Worm (Caenorhabditis elegans): ENCODE measurements around the gene chtb-2.
A peak's percentile ranks its signal among the peaks of the same experiment; 100 is the strongest.

Gene chtb-2

DNA sequence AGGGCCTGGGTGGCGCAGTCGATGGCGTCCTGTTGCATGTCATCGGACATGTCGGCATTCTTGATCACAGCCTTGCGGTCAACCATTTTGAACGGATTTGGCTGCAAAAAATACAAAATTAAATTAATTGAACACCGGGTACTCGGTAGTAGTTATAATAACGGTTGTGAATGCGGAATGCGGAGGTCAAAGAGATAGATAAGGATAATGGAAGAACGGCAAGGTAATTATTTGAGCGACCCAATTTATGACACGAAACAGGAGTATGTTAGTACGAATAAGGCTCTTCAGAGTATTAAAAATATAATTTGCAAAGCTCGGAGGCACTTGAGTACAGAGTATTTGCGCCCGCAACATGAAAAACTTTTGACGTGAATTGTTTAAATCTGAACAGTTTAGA lies 19.3 kb upstream of the chtb-2 start, which contains the start of gene dlc-1:
dlc-1 (minus strand) TSS at position 101 of the 400 bp plus-strand sequence.
- no peak for TF ChIP-seq aly-1 (tag; optimal IDR thresholded peaks at IDR 0.05)
- no peak for TF ChIP-seq ceh-36 (tag; optimal IDR thresholded peaks at IDR 0.05)
- no peak for TF ChIP-seq tbx-11 (GFP tag; IDR thresholded peaks at IDR 0.05)
- no peak for TF ChIP-seq ets-7 (tag; optimal IDR thresholded peaks at IDR 0.05)
- TF ChIP-seq ama-1 (optimal IDR thresholded peaks at IDR 0.05) = no peak
- no peak for TF ChIP-seq hmbx-1 (tag; optimal IDR thresholded peaks at IDR 0.05)
- TF ChIP-seq tra-4 (tag; optimal IDR thresholded peaks at IDR 0.05) = no peak
- TF ChIP-seq hnd-1 (tag; optimal IDR thresholded peaks at IDR 0.05) = no peak
- no peak for TF ChIP-seq B0310.2 (tag; optimal IDR thresholded peaks at IDR 0.05)
- TF ChIP-seq F13C5.2 (tag; optimal IDR thresholded peaks at IDR 0.05) = no peak
- TF ChIP-seq ceh-13 (GFP tag; optimal IDR thresholded peaks at IDR 0.05) = no peak
- no peak for TF ChIP-seq hmg-4 (GFP tag; optimal IDR thresholded peaks at IDR 0.05)
- TF ChIP-seq flt-1 (GFP tag; IDR thresholded peaks at IDR 0.05) = no peak
- no peak for TF ChIP-seq tbx-37 (GFP tag; conservative IDR thresholded peaks at IDR 0.05)
- TF ChIP-seq scrt-1 (GFP tag; IDR thresholded peaks at IDR 0.05) = no peak
- no peak for TF ChIP-seq pes-1 (GFP tag; IDR thresholded peaks at IDR 0.05)
- TF ChIP-seq sea-1 (GFP tag; conservative IDR thresholded peaks at IDR 0.05) = no peak

DNA sequence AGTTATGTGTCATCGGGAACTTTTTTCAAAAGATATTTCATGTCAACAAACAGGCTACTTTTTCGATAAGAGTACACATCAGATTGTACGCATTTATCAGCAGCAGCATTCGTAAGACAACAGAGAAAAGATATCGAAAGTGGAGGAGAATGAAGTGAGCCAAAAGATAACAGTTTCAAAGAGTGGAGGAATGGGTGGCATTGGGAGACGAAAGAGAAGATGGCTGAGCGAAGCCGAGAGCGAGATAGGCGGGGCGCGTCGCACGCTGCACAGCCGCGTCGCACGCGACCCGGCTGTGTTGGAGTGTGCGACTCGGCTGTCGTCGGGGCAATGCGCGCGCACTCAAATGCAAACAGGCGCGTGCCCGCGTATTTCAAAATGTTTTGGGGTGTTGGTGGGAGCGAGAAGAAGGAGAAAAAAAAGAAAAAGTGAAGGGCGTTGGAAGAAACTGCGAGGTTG lies 18.9 kb upstream of the chtb-2 start:
- no peak for TF ChIP-seq tbx-11 (GFP tag; IDR thresholded peaks at IDR 0.05)
- 0 out of 2 replicates have a peak, but pooled peaks have one; percentile 19 for TF ChIP-seq sea-1 (GFP tag; conservative IDR thresholded peaks at IDR 0.05)
- 0 out of 2 replicates have a peak, but pooled peaks have one; percentile 22 for TF ChIP-seq flt-1 (GFP tag; IDR thresholded peaks at IDR 0.05)
- TF ChIP-seq tra-4 (tag; optimal IDR thresholded peaks at IDR 0.05) = no peak
- TF ChIP-seq hmbx-1 (tag; optimal IDR thresholded peaks at IDR 0.05) = no peak
- no peak for TF ChIP-seq scrt-1 (GFP tag; IDR thresholded peaks at IDR 0.05)
- TF ChIP-seq ama-1 (optimal IDR thresholded peaks at IDR 0.05) = no peak
- TF ChIP-seq tbx-37 (GFP tag; conservative IDR thresholded peaks at IDR 0.05) = no peak
- TF ChIP-seq ets-7 (tag; optimal IDR thresholded peaks at IDR 0.05) = no peak
- peak; percentile 66 for TF ChIP-seq aly-1 (tag; optimal IDR thresholded peaks at IDR 0.05)
- peak; percentile 39 for TF ChIP-seq hmg-4 (GFP tag; optimal IDR thresholded peaks at IDR 0.05)
- TF ChIP-seq hnd-1 (tag; optimal IDR thresholded peaks at IDR 0.05) = no peak
- no peak for TF ChIP-seq B0310.2 (tag; optimal IDR thresholded peaks at IDR 0.05)
- TF ChIP-seq pes-1 (GFP tag; IDR thresholded peaks at IDR 0.05) = no peak; the same call in 1 of the 2 replicates
- TF ChIP-seq ceh-13 (GFP tag; optimal IDR thresholded peaks at IDR 0.05) = no peak
- no peak for TF ChIP-seq ceh-36 (tag; optimal IDR thresholded peaks at IDR 0.05)
- peak; percentile 29 for TF ChIP-seq F13C5.2 (tag; optimal IDR thresholded peaks at IDR 0.05)

DNA sequence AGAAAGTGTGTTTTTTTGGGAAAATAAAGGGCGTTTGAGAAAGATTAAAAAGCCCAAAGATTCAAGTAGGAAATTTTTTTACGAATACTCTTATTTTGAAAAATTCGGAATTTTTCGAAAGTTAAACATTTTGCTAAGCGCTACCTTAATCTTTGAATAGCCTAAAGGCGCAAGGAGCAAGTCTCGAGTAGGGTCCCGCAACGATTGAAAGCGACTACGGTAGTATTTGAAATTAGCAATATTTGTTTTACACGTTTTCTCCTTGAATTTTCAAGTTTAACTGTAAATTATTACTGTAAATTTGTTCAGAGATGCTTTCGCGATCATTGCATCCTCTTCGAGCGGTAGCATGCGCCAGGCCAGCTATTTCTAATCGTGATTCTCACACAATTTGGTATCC lies 18.1 kb upstream of the chtb-2 start, which contains the start of gene nduf-2.2:
nduf-2.2 (plus strand) TSS at position 310 of the 400 bp plus-strand sequence.
- TF ChIP-seq hmbx-1 (tag; optimal IDR thresholded peaks at IDR 0.05) (no peak), tbx-37 (GFP tag; conservative IDR thresholded peaks at IDR 0.05) (no peak), tra-4 (tag; optimal IDR thresholded peaks at IDR 0.05) (no peak), flt-1 (GFP tag; IDR thresholded peaks at IDR 0.05) (no peak), hmg-4 (GFP tag; optimal IDR thresholded peaks at IDR 0.05) (no peak), tbx-11 (GFP tag; IDR thresholded peaks at IDR 0.05) (no peak), ets-7 (tag; optimal IDR thresholded peaks at IDR 0.05) (no peak), pes-1 (GFP tag; IDR thresholded peaks at IDR 0.05) (no peak), scrt-1 (GFP tag; IDR thresholded peaks at IDR 0.05) (no peak), ceh-13 (GFP tag; optimal IDR thresholded peaks at IDR 0.05) (no peak), ceh-36 (tag; optimal IDR thresholded peaks at IDR 0.05) (no peak), B0310.2 (tag; optimal IDR thresholded peaks at IDR 0.05) (no peak), ama-1 (optimal IDR thresholded peaks at IDR 0.05) (no peak), aly-1 (tag; optimal IDR thresholded peaks at IDR 0.05) (no peak), F13C5.2 (tag; optimal IDR thresholded peaks at IDR 0.05) (no peak), hnd-1 (tag; optimal IDR thresholded peaks at IDR 0.05) (no peak), sea-1 (GFP tag; conservative IDR thresholded peaks at IDR 0.05) (no peak)

DNA sequence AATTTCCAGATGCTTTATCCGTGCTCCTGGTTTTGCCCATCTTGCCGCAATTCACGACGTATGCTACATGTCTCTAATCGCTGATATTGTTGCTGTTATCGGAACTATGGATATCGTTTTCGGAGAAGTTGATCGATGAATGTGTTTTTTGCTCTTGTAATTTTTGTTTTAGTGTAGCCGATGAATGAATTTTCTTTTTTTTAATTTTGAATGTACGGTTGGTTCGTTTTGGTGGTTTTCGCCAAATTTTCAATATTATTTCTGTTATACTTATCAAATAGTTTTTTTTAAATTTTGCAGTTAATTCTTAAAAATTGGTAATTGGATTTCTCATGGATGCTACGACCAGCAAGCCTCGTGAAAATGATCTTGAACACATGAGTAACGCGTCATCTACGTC lies 16.0 kb upstream of the chtb-2 start, which contains the start of gene T26A5.2:
T26A5.2 (plus strand) TSS at position 301 of the 400 bp plus-strand sequence.
- TF ChIP-seq tbx-37 (GFP tag; conservative IDR thresholded peaks at IDR 0.05) = no peak
- TF ChIP-seq B0310.2 (tag; optimal IDR thresholded peaks at IDR 0.05) = no peak
- TF ChIP-seq tbx-11 (GFP tag; IDR thresholded peaks at IDR 0.05) = no peak
- TF ChIP-seq scrt-1 (GFP tag; IDR thresholded peaks at IDR 0.05) = no peak
- no peak for TF ChIP-seq ama-1 (optimal IDR thresholded peaks at IDR 0.05)
- no peak for TF ChIP-seq aly-1 (tag; optimal IDR thresholded peaks at IDR 0.05)
- no peak for TF ChIP-seq ceh-13 (GFP tag; optimal IDR thresholded peaks at IDR 0.05)

DNA sequence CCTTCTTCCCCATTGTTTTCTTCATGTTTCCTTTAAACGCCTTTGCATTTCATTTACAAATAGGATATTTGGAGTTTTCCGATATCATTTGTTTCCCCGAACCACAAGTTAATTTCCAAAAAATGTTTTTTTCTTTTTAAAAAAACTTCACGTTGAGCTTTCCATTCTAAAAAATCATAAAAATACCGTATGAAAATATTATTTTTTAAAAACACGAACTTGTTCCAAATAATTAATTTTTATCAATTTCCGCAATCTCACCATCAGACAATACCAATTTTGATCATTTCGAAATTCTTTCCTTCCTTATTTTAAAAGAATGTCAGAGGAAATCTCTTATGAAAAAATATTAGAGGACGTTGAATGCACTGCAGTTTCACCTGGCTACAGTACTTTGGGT lies 11.6 kb upstream of the chtb-2 start, which contains the start of gene wht-6:
wht-6 (plus strand) TSS at position 301 of the 400 bp plus-strand sequence.
- TF ChIP-seq sea-1 (GFP tag; conservative IDR thresholded peaks at IDR 0.05) (no peak), ets-7 (tag; optimal IDR thresholded peaks at IDR 0.05) (no peak), hmbx-1 (tag; optimal IDR thresholded peaks at IDR 0.05) (no peak), ceh-13 (GFP tag; optimal IDR thresholded peaks at IDR 0.05) (no peak), tbx-37 (GFP tag; conservative IDR thresholded peaks at IDR 0.05) (no peak), F13C5.2 (tag; optimal IDR thresholded peaks at IDR 0.05) (no peak), ama-1 (optimal IDR thresholded peaks at IDR 0.05) (no peak), pes-1 (GFP tag; IDR thresholded peaks at IDR 0.05) (no peak)

DNA sequence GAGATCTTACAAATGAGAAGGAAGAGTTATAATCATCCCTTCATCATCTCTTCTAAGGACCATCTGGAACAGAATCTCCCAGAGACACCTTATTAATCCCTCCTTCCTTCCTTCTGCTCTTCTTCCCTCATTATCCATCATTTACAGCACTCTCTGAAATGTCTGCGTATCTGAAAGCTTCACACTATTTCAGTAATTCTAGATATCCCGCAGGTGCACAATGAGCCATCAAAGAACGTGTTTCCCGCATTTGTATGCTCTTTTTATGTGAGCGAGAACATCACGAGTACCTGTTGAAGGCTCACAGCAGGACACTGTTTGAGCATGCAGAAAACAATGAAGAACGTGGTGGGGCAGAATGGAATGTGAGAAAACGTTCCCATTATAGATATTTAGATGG lies 6.6 kb upstream of the chtb-2 start:
- no peak for TF ChIP-seq sea-1 (GFP tag; conservative IDR thresholded peaks at IDR 0.05)
- TF ChIP-seq ceh-36 (tag; optimal IDR thresholded peaks at IDR 0.05) = peak; percentile 46

DNA sequence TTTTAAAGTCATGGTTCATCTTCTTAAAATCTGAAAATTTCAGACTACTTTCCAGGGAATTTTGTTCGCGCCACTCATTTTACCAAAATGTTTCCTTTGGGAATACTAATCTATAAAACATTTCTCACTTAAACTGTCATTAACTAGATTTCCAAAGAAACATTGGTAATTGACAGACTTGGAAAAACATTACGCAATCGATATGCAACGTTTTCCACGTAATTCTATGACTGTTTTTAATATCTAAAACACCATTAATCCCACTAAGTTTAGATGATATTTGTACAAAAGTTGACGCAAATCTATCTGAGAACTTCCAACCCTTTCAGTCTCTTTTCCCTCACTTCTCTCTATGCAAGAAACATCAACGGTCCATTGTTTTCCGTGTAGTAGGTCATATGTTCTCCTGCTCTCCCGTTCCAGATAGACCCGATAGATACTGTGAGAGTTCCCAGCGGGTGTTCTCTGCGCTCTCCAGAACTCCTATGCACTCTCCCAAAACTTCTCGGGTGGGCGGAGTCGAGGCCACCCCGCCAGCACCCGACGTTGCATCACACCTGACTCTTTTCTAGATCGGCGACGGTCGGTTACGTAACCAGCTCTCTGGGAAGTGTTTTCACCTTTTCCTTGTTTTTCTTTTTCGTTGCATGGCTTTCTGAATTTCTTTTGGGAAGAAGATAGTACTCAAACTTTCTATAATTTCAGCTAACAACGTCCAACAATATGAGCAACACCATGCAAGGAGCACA lies 4.6 kb upstream of the chtb-2 start, which contains the start of gene zip-8:
zip-8 (plus strand) TSS at position 700 of the 749 bp plus-strand sequence.
- no peak for TF ChIP-seq tra-4 (tag; optimal IDR thresholded peaks at IDR 0.05)
- no peak for TF ChIP-seq flt-1 (GFP tag; IDR thresholded peaks at IDR 0.05)
- TF ChIP-seq F13C5.2 (tag; optimal IDR thresholded peaks at IDR 0.05) = no peak
- no peak for TF ChIP-seq B0310.2 (tag; optimal IDR thresholded peaks at IDR 0.05)
- TF ChIP-seq tbx-11 (GFP tag; IDR thresholded peaks at IDR 0.05) = no peak
- TF ChIP-seq ceh-13 (GFP tag; optimal IDR thresholded peaks at IDR 0.05) = no peak
- TF ChIP-seq hnd-1 (tag; optimal IDR thresholded peaks at IDR 0.05) = no peak
- TF ChIP-seq hmg-4 (GFP tag; optimal IDR thresholded peaks at IDR 0.05) = no peak
- no peak for TF ChIP-seq sea-1 (GFP tag; conservative IDR thresholded peaks at IDR 0.05)
